Worm (Caenorhabditis elegans) whole organism, L1 larva: Measurements from ENCODE around the gene srx-101.

Experiments
- F16B12.6 ChIP-seq: fragments of 150-350 bp; optimal IDR thresholded peaks from 2 replicates; lab custom pipeline; 2014; ENCODE audit warnings: missing biosample characterization, missing genetic modification characterization
- Y116A8C.19 ChIP-seq: sonication (generic microtip); optimal IDR thresholded peaks from 2 replicates; lab custom pipeline; 2016; ENCODE audit warnings: missing compliant biosample characterization, missing genetic modification characterization, borderline replicate concordance
- aha-1 ChIP-seq: fragments of 150-350 bp; optimal IDR thresholded peaks from 2 replicates; lab custom pipeline; 2014; ENCODE audit warnings: missing biosample characterization, missing genetic modification characterization
- alr-1 ChIP-seq: fragments of 200-800 bp; sonication (Bioruptor generic); optimal IDR thresholded peaks from 2 replicates; lab custom pipeline; 2018; ENCODE audit warnings: borderline replicate concordance, mild to moderate bottlenecking, missing genetic modification characterization, missing compliant biosample characterization
- aly-2 ChIP-seq: fragments of 150-350 bp; optimal IDR thresholded peaks from 2 replicates; lab custom pipeline; 2014; ENCODE audit warnings: missing biosample characterization, missing genetic modification characterization
- ama-1 ChIP-seq: fragments of 150-350 bp; optimal IDR thresholded peaks from 2 replicates; lab custom pipeline; 2014
- ceh-8 ChIP-seq: fragments of 200-800 bp; sonication (Bioruptor generic); optimal IDR thresholded peaks from 2 replicates; lab custom pipeline; 2018; ENCODE audit warnings: mild to moderate bottlenecking, missing genetic modification characterization, moderate library complexity, missing compliant biosample characterization
- dsc-1 ChIP-seq: sonication (generic microtip); optimal IDR thresholded peaks from 2 replicates; lab custom pipeline; 2016; ENCODE audit warnings: mild to moderate bottlenecking, missing genetic modification characterization, missing compliant biosample characterization
- efl-1 ChIP-seq, 4 experiments: fragments of 150-350 bp; optimal IDR thresholded peaks in 3 of 4; peaks in 1 of 4; 1 replicate in 1 of 4; 2 replicates in 3 of 4; lab custom pipeline; 2014; ENCODE audit warnings: missing biosample characterization in 2 of 4, missing genetic modification characterization in 2 of 4, missing genetic modification reagents in 2 of 4
- elt-2 ChIP-seq: sonication (generic microtip); optimal IDR thresholded peaks from 2 replicates; lab custom pipeline; 2016; ENCODE audit warnings: missing genetic modification characterization, mild to moderate bottlenecking, inconsistent platforms, missing compliant biosample characterization, missing genetic modification reagents
- fkh-10 ChIP-seq: sonication (generic microtip); optimal IDR thresholded peaks from 2 replicates; lab custom pipeline; 2017; ENCODE audit warnings: missing biosample characterization, missing genetic modification reagents, missing genetic modification characterization
- fkh-8 ChIP-seq: sonication (generic microtip); optimal IDR thresholded peaks from 2 replicates; lab custom pipeline; 2016; ENCODE audit warnings: mild to moderate bottlenecking, missing genetic modification characterization, missing compliant biosample characterization
- grh-1 ChIP-seq: fragments of 200-800 bp; sonication (Bioruptor generic); IDR thresholded peaks from 2 replicates; pipeline ENCODE4 v1.3.6; 2022; ENCODE audit warnings: missing genetic modification reagents, missing genetic modification characterization, missing compliant biosample characterization
- hlh-4 ChIP-seq: sonication (generic microtip); optimal IDR thresholded peaks from 2 replicates; lab custom pipeline; 2016; ENCODE audit warnings: mild to moderate bottlenecking, missing genetic modification characterization, missing compliant biosample characterization
- hpl-2 ChIP-seq: fragments of 150-350 bp; optimal IDR thresholded peaks from 2 replicates; lab custom pipeline; 2014; ENCODE audit warnings: missing biosample characterization, missing genetic modification reagents, missing genetic modification characterization
- irx-1 ChIP-seq: sonication (generic microtip); optimal IDR thresholded peaks from 2 replicates; lab custom pipeline; 2016; ENCODE audit warnings: missing genetic modification characterization, missing compliant biosample characterization
- jun-1 ChIP-seq: fragments of 150-350 bp; optimal IDR thresholded peaks from 2 replicates; lab custom pipeline; 2014; ENCODE audit warnings: missing biosample characterization, missing genetic modification reagents, missing genetic modification characterization
- lin-13 ChIP-seq: fragments of 150-350 bp; optimal IDR thresholded peaks from 2 replicates; lab custom pipeline; 2014; ENCODE audit warnings: missing biosample characterization, missing genetic modification reagents, missing genetic modification characterization
- lin-14 ChIP-seq: fragments of 200-800 bp; sonication (Bioruptor generic); optimal IDR thresholded peaks from 2 replicates; lab custom pipeline; 2018; ENCODE audit warnings: mild to moderate bottlenecking, missing genetic modification characterization, moderate library complexity, missing compliant biosample characterization
- lin-15B ChIP-seq: fragments of 150-350 bp; sonication (generic microtip); optimal IDR thresholded peaks from 3 replicates; lab custom pipeline; 2014; ENCODE audit warnings: missing biosample characterization, missing genetic modification characterization
- lsy-2 ChIP-seq, 2 experiments: fragments of 150-350 bp; optimal IDR thresholded peaks; 2 replicates each; lab custom pipeline; 2014; ENCODE audit warnings: missing biosample characterization in 2 of 2, missing genetic modification characterization in 2 of 2
- mab-9 ChIP-seq: fragments of 200-800 bp; sonication (Bioruptor generic); IDR thresholded peaks from 2 replicates; pipeline ENCODE4 v1.3.6; 2022; ENCODE audit warnings: missing genetic modification reagents, missing genetic modification characterization, missing compliant biosample characterization
- mef-2 ChIP-seq: fragments of 150-350 bp; optimal IDR thresholded peaks from 2 replicates; lab custom pipeline; 2014; ENCODE audit warnings: missing biosample characterization, missing genetic modification characterization
- mep-1 ChIP-seq: fragments of 150-350 bp; optimal IDR thresholded peaks from 2 replicates; lab custom pipeline; 2014; ENCODE audit warnings: missing biosample characterization, missing genetic modification characterization
- nhr-12 ChIP-seq: sonication (generic microtip); optimal IDR thresholded peaks from 2 replicates; lab custom pipeline; 2017; ENCODE audit warnings: missing biosample characterization, missing genetic modification characterization
- nhr-20 ChIP-seq: sonication (generic microtip); optimal IDR thresholded peaks from 2 replicates; lab custom pipeline; 2016; ENCODE audit warnings: mild to moderate bottlenecking, missing genetic modification characterization, missing compliant biosample characterization
- nhr-28 ChIP-seq: fragments of 150-350 bp; optimal IDR thresholded peaks from 2 replicates; lab custom pipeline; 2014; ENCODE audit warnings: missing biosample characterization, missing genetic modification characterization
- nhr-76 ChIP-seq: sonication (generic microtip); optimal IDR thresholded peaks from 2 replicates; lab custom pipeline; 2017; ENCODE audit warnings: missing biosample characterization, missing genetic modification characterization
- nhr-84 ChIP-seq: sonication (generic microtip); optimal IDR thresholded peaks from 2 replicates; lab custom pipeline; 2017; ENCODE audit warnings: missing biosample characterization, missing genetic modification characterization
- nhr-85 ChIP-seq: sonication (generic microtip); peaks from one replicate; lab custom pipeline; 2016; ENCODE audit warnings: missing genetic modification characterization, inconsistent platforms, missing compliant biosample characterization
- nhr-90 ChIP-seq: sonication (generic microtip); optimal IDR thresholded peaks from 2 replicates; lab custom pipeline; 2016; ENCODE audit warnings: mild to moderate bottlenecking, missing genetic modification characterization, missing compliant biosample characterization; ENCODE audit not compliant: poor library complexity
- rnt-1 ChIP-seq: sonication (generic microtip); optimal IDR thresholded peaks from 2 replicates; lab custom pipeline; 2016; ENCODE audit warnings: mild to moderate bottlenecking, missing genetic modification characterization, moderate library complexity, missing compliant biosample characterization
- skn-1 ChIP-seq: fragments of 150-350 bp; optimal IDR thresholded peaks from 2 replicates; lab custom pipeline; 2014; ENCODE audit warnings: missing biosample characterization, missing genetic modification characterization
- snu-23 ChIP-seq: sonication (generic microtip); optimal IDR thresholded peaks from 2 replicates; lab custom pipeline; 2016; ENCODE audit warnings: missing genetic modification characterization, missing compliant biosample characterization
- sptf-1 ChIP-seq: fragments of 150-350 bp; optimal IDR thresholded peaks from 2 replicates; lab custom pipeline; 2014; ENCODE audit warnings: missing biosample characterization, missing genetic modification characterization
- tbx-2 ChIP-seq: sonication (generic microtip); optimal IDR thresholded peaks from 2 replicates; lab custom pipeline; 2016; ENCODE audit warnings: missing genetic modification characterization, missing compliant biosample characterization
- tlp-1 ChIP-seq: fragments of 150-350 bp; optimal IDR thresholded peaks from 2 replicates; lab custom pipeline; 2014; ENCODE audit warnings: missing biosample characterization, missing genetic modification characterization
- unc-86 ChIP-seq: sonication (generic microtip); optimal IDR thresholded peaks from 2 replicates; lab custom pipeline; 2016; ENCODE audit warnings: missing genetic modification characterization, missing compliant biosample characterization
- vab-15 ChIP-seq: sonication (generic microtip); optimal IDR thresholded peaks from 2 replicates; lab custom pipeline; 2017; ENCODE audit warnings: missing genotype, mild to moderate bottlenecking, missing genetic modification characterization, missing compliant biosample characterization
- ztf-4 ChIP-seq: fragments of 150-350 bp; optimal IDR thresholded peaks from 2 replicates; lab custom pipeline; 2014; ENCODE audit warnings: missing biosample characterization, missing genetic modification characterization

srx-101 gene

DNA sequence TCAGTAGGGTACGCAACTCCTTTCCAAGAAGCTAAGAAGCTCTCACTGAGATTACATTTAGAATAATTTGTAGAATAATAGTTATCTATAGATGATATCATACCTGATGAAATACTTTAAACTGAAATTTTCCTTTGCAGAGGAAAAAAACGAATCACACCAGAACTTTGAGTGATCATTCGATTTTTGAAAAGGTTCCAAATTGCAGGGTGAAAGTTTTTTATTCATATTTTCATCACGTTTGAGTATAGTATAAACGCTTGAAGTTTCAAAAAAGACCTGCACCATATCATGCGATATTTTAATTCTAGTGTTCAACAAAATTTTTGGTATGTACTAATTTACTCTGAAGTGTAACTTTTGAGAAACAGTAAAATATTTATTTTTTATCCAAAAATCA lies 24.0 kb upstream of the srx-101 start, which contains the start of gene srh-100:
TSS of gene srh-100 (minus strand) at position 101 of the 400 bp plus-strand sequence.
- TF ChIP-seq nhr-90 (tag; lab: Kevin White, UChicago) = no peak
- no peak for TF ChIP-seq jun-1 (tag; lab: Kevin White, UChicago)
- TF ChIP-seq hpl-2 (GFP tag; lab: Kevin White, UChicago) = no peak
- TF ChIP-seq aha-1 (tag; lab: Kevin White, UChicago) = no peak
- no peak for TF ChIP-seq ztf-4
- TF ChIP-seq unc-86 = no peak

DNA sequence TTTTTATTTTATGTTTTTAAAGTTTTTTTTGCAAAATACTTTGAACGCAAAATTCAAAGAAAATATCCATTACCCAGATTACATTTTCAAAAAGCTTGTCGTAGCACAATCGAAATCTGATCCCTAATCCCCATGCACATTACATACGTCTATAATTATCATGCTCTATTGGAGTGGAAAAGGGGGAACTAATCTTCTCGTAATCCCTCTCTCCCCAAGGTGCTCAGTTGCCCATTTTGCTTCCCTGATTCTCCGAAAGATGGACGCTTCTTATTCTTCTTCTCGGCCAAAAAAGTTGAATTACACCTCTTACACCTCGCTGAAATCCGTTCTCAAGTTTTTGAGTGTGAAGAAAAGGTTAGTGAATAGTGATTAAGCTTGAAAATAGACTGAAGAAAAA lies 20.5 kb upstream of the srx-101 start, which contains the start of gene fbxc-53:
TSS of gene fbxc-53 (plus strand) at position 245 of the 400 bp plus-strand sequence.
- TF ChIP-seq vab-15 (tag; lab: Kevin White, UChicago) = no peak
- no peak for TF ChIP-seq alr-1 (tag; lab: Kevin White, UChicago)
- no peak for TF ChIP-seq F16B12.6 (tag; lab: Kevin White, UChicago)
- TF ChIP-seq dsc-1 (tag; lab: Kevin White, UChicago) = peak; percentile 77
- peak; percentile 45 for TF ChIP-seq fkh-8 (tag; lab: Kevin White, UChicago)
- no peak for TF ChIP-seq aly-2 (tag; lab: Kevin White, UChicago)

DNA sequence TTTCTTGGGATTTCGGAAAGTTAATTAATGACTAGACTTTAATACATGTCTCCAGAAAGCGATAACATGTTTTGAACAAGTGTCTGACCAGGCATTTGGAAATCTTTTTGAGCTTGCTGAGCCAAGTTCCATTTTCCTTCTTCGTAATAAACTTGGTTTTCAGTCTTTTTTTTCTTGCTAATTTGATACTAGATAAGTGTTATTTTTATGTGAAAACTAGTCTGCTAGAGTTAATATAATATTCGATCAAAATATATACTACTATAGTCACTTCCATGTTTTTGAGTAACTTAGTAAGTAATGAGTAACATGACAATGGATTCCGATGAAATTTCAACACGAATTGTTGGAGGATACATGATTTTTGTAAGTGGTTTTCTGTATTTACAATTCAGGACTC lies 18.7 kb upstream of the srx-101 start, which contains the start of gene srx-110:
TSS of gene srx-110 (plus strand) at position 301 of the 400 bp plus-strand sequence.
- TF ChIP-seq elt-2 (no peak), ceh-8 (GFP tag; lab: Kevin White, UChicago) (no peak), mef-2 (tag; lab: Kevin White, UChicago) (no peak), ama-1 (lab: Kevin White, UChicago) (no peak), hlh-4 (tag; lab: Kevin White, UChicago) (no peak), irx-1 (tag; lab: Kevin White, UChicago) (no peak), jun-1 (tag; lab: Kevin White, UChicago) (no peak), nhr-85 (tag; lab: Kevin White, UChicago) (no peak), tlp-1 (tag; lab: Kevin White, UChicago) (no peak), nhr-84 (tag; lab: Kevin White, UChicago) (no peak), aha-1 (tag; lab: Kevin White, UChicago) (no peak), snu-23 (no peak), sptf-1 (tag; lab: Kevin White, UChicago) (no peak), mep-1 (no peak), nhr-28 (tag; lab: Kevin White, UChicago) (no peak), fkh-8 (tag; lab: Kevin White, UChicago) (no peak), grh-1 (GFP tag; lab: Robert Waterston, UW) (no peak), lin-15B (tag; lab: Kevin White, UChicago) (no peak), nhr-76 (tag; lab: Kevin White, UChicago) (no peak)

DNA sequence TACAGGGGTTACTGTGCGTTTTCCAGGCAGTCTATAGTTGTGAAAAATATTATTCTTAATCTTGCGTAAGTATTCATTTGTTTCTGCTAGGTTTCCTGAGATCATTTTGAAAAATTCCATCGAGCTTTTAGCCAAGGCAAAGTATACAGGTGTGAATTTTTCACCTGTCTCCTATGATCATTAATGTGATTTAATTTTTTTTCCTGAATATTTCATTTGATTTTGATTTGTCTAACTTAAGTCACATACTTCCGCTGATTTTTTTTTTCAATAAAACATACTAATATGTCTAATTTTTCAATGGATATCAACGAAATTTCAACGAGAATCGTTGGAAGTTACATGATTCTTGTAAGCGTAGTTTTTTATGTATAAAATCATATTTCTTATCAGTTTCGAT lies 14.8 kb upstream of the srx-101 start, which contains the start of gene srx-108:
TSS of gene srx-108 (plus strand) at position 301 of the 400 bp plus-strand sequence.
- TF ChIP-seq efl-1 (optimal IDR thresholded peaks at IDR 0.05; lab: Kevin White, UChicago) (no peak), efl-1 (GFP tag; optimal IDR thresholded peaks at IDR 0.05 in 1 of 2; lab: Kevin White, UChicago) (peak in 1 of 2 experiments; percentile 54), lsy-2 (tag; optimal IDR thresholded peaks at IDR 0.05; lab: Kevin White, UChicago) (no peak)

DNA sequence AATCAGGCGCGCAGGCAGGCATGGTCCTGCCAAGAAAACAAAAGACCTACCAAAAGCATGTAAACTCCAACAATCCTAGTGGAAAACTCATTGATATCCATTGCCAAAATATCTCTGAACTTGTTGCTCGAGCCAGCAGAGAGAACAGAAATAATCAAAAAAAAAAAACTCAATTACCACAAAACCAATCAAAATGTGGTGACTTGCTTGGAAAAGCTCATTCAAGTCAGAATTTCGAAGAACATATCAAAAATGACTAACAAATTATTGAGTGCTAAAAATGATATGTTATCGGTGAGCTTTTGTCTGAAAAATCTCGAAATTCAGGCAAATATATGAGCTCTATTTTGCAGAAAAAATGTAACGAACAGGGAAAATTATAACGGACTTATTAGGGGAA lies 10.8 kb upstream of the srx-101 start, which contains the start of gene srx-105:
TSS of gene srx-105 (minus strand) at position 101 of the 400 bp plus-strand sequence.
- no peak for TF ChIP-seq mab-9 (GFP tag; lab: Robert Waterston, UW)
- TF ChIP-seq skn-1 (tag; lab: Kevin White, UChicago) = no peak
- no peak for TF ChIP-seq irx-1 (tag; lab: Kevin White, UChicago)
- TF ChIP-seq lin-14 (GFP tag; lab: Kevin White, UChicago) = no peak
- no peak for TF ChIP-seq unc-86
- no peak for TF ChIP-seq Y116A8C.19 (tag; lab: Kevin White, UChicago)
- no peak for TF ChIP-seq nhr-84 (tag; lab: Kevin White, UChicago)
- TF ChIP-seq nhr-20 = no peak
- TF ChIP-seq snu-23 = no peak
- no peak for TF ChIP-seq fkh-10
- no peak for TF ChIP-seq tbx-2 (tag; lab: Kevin White, UChicago)
- no peak for TF ChIP-seq nhr-12
- TF ChIP-seq lin-13 (GFP tag; lab: Kevin White, UChicago) = no peak
- TF ChIP-seq nhr-90 (tag; lab: Kevin White, UChicago) = no peak
- TF ChIP-seq ztf-4 = no peak
- TF ChIP-seq rnt-1 (tag; lab: Kevin White, UChicago) = no peak
